Fruit fly (Drosophila melanogaster) whole organism, prepupa: ENCODE data around the gene CG10588.

Experiments used
- CG34406 ChIP-seq: fragments of 200-800 bp; sonication (Bioruptor generic); optimal IDR thresholded peaks from 3 replicates; lab custom pipeline; 2016; ENCODE audit warnings: missing biosample characterization, missing genetic modification characterization
- CG6163 ChIP-seq: fragments of 200-800 bp; sonication (Bioruptor generic); IDR thresholded peaks from 3 replicates; pipeline ENCODE4 v1.3.6; 2022; ENCODE audit warnings: missing biosample characterization, missing genetic modification characterization
- vri ChIP-seq: fragments of 200-800 bp; sonication (Bioruptor generic); optimal IDR thresholded peaks from 3 replicates; lab custom pipeline; 2016; ENCODE audit warnings: missing biosample characterization, mild to moderate bottlenecking, missing genetic modification characterization

- TF ChIP-seq CG34406 (GFP tag; lab: Kevin White, UChicago) (no peak), vri (no peak), CG6163 (GFP tag; lab: Robert Waterston, UW) (no peak)
Measured at dm6 chr3L:20954118-20954517, 2.6 kb upstream of the CG10588 start.
